Fruit fly (Drosophila melanogaster): ENCODE data around the gene CG2186.
A peak's percentile ranks its signal among the peaks of the same experiment; 100 is the strongest.

CG2186 gene

DNA sequence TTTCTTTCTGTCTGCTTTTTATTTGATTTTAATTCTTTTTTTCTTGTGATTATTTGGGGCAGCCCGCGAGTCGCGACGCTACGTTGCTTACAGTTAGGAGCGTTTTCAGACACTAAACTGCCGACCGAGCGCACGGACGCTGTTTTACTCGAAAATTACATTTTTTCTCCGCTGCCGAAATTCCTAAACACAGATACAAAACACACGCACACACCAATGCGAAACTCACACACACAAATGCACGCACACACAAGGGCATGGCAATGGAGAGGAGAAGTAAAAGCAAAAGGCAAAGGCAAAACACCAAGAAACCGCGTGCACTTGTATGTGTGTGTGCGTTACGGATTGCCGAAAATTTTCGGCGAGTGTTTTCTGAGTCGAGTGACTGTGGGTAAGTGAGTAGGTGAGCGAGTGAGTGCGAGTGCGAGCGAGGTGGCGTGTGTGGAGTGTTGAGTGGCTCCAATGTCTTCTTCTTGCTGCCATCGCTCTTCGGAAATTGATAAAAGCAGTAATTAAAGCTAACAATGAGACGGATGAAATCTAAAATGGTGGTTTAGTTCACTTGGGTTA lies 41.9 kb upstream of the CG2186 start (continued):
- TF ChIP-seq CkIIα-i1 (GFP tag; IDR thresholded peaks at IDR 0.05): no peak
- peak; percentile 24 for TF ChIP-seq CHES-1-like (GFP tag; optimal IDR thresholded peaks at IDR 0.05)
- no peak for TF ChIP-seq fd102C (GFP tag; optimal IDR thresholded peaks at IDR 0.05)
- TF ChIP-seq Nf-YB (GFP tag; optimal IDR thresholded peaks at IDR 0.05): peak; percentile 35
- TF ChIP-seq tgo (GFP tag; IDR thresholded peaks at IDR 0.05): no peak
- TF ChIP-seq Fer1 (GFP tag; optimal IDR thresholded peaks at IDR 0.05): no peak
- 0 out of 3 replicates have a peak, but pooled peaks have one; percentile 36 for TF ChIP-seq ci (GFP tag; IDR thresholded peaks at IDR 0.05)
- no peak for TF ChIP-seq Kr (GFP tag; optimal IDR thresholded peaks at IDR 0.05)
- no peak for TF ChIP-seq jumu (GFP tag; optimal IDR thresholded peaks at IDR 0.05)
- TF ChIP-seq gcm2 (GFP tag; optimal IDR thresholded peaks at IDR 0.05): no peak
- TF ChIP-seq zen (tag; optimal IDR thresholded peaks at IDR 0.05): peak; percentile 6
- TF ChIP-seq bbx (GFP tag; IDR thresholded peaks at IDR 0.05; ENCODE audit: partially characterized antibody): peak; percentile 62
- TF ChIP-seq CG4617 (GFP tag; optimal IDR thresholded peaks at IDR 0.05; ENCODE audit: borderline replicate concordance): no peak
- TF ChIP-seq Aef1 (GFP tag; IDR thresholded peaks at IDR 0.05): no peak
- TF ChIP-seq sug (tag; optimal IDR thresholded peaks at IDR 0.05): peak; percentile 37
- TF ChIP-seq z (GFP tag; IDR thresholded peaks at IDR 0.05): peak; percentile 100
- peak; percentile 62 for TF ChIP-seq CG34376 (GFP tag; optimal IDR thresholded peaks at IDR 0.05)
- TF ChIP-seq Dref (GFP tag; IDR thresholded peaks at IDR 0.05): no peak
- TF ChIP-seq CG4282 (GFP tag; optimal IDR thresholded peaks at IDR 0.05): no peak
- peak; percentile 88 for TF ChIP-seq Jarid2 (GFP tag; optimal IDR thresholded peaks at IDR 0.05)
- no peak for TF ChIP-seq B-H2 (GFP tag; optimal IDR thresholded peaks at IDR 0.05)
- TF ChIP-seq pum (GFP tag; optimal IDR thresholded peaks at IDR 0.05): no peak
- TF ChIP-seq Poxn (GFP tag; IDR thresholded peaks at IDR 0.05): no peak
- TF ChIP-seq sens (GFP tag): peak; percentile 70
- no peak for TF ChIP-seq Sox102F (GFP tag; optimal IDR thresholded peaks at IDR 0.05)
- TF ChIP-seq sob (GFP tag; IDR thresholded peaks at IDR 0.05): peak; percentile 14; the same call in 1 of the 2 replicates
- TF ChIP-seq ATbp (GFP tag; optimal IDR thresholded peaks at IDR 0.05): peak; percentile 47
- TF ChIP-seq CG15696 (tag; optimal IDR thresholded peaks at IDR 0.05): no peak
- TF ChIP-seq yki (optimal IDR thresholded peaks at IDR 0.05): no peak
- TF ChIP-seq CG2116 (GFP tag; optimal IDR thresholded peaks at IDR 0.05): no peak
- no peak for TF ChIP-seq lov (optimal IDR thresholded peaks at IDR 0.05)
- TF ChIP-seq lov (GFP tag; IDR thresholded peaks at IDR 0.05): no peak
- no peak for TF ChIP-seq Xrp1 (GFP tag; IDR thresholded peaks at IDR 0.05)
- TF ChIP-seq CG17385 (GFP tag; optimal IDR thresholded peaks at IDR 0.05): peak; percentile 85
- TF ChIP-seq otp (GFP tag; IDR thresholded peaks at IDR 0.05): 0 out of 3 replicates have a peak, but pooled peaks have one; percentile 31
- TF ChIP-seq kah (GFP tag; optimal IDR thresholded peaks at IDR 0.05): peak; percentile 15
- TF ChIP-seq CG13894 (tag; optimal IDR thresholded peaks at IDR 0.05): peak; percentile 27
- no peak for TF ChIP-seq Ssrp (tag; optimal IDR thresholded peaks at IDR 0.05)
- TF ChIP-seq aop (GFP tag; IDR thresholded peaks at IDR 0.05): no peak
- peak; percentile 46 for TF ChIP-seq gro (GFP tag; optimal IDR thresholded peaks at IDR 0.05)
- no peak for TF ChIP-seq CG8944 (GFP tag; optimal IDR thresholded peaks at IDR 0.05)
- no peak for TF ChIP-seq CG6689 (GFP tag; IDR thresholded peaks at IDR 0.05)
- no peak for TF ChIP-seq nmo (GFP tag; optimal IDR thresholded peaks at IDR 0.05)
- TF ChIP-seq ttk (GFP tag; IDR thresholded peaks at IDR 0.05): no peak
- TF ChIP-seq CG12769 (tag; optimal IDR thresholded peaks at IDR 0.05): peak; percentile 73
- TF ChIP-seq CG8290 (GFP tag; optimal IDR thresholded peaks at IDR 0.05): no peak
- TF ChIP-seq CG8290 (tag; optimal IDR thresholded peaks at IDR 0.05): peak in 1 of 2 experiments; percentile 35
- peak; percentile 63 for TF ChIP-seq abd-A (tag; optimal IDR thresholded peaks at IDR 0.05)
- no peak for TF ChIP-seq toy (GFP tag; IDR thresholded peaks at IDR 0.05)
- TF ChIP-seq Eip74EF (GFP tag; optimal IDR thresholded peaks at IDR 0.05): no peak
- TF ChIP-seq Pdp1 (GFP tag; optimal IDR thresholded peaks at IDR 0.05): peak in 1 of 2 experiments; percentile 65
- no peak for TF ChIP-seq Atf-2 (GFP tag; optimal IDR thresholded peaks at IDR 0.05)

Measured in whole organism, embryonic.